Fruit fly (Drosophila melanogaster) whole organism, adult: ENCODE measurements around the gene CG32708.

Source experiments
- CG11617 ChIP-seq: fragments of 200-800 bp; sonication (Bioruptor generic); optimal IDR thresholded peaks from 2 replicates; lab custom pipeline; 2017; ENCODE audit warnings: mild to moderate bottlenecking, missing biosample characterization, missing genetic modification reagents, missing genetic modification characterization
- CG12768 ChIP-seq: fragments of 200-800 bp; sonication (Bioruptor generic); optimal IDR thresholded peaks from 2 replicates; lab custom pipeline; 2017; ENCODE audit warnings: missing biosample characterization, missing genetic modification characterization, mild to moderate bottlenecking, moderate library complexity, missing genetic modification reagents
- CG14711 ChIP-seq: fragments of 200-800 bp; sonication (Bioruptor generic); optimal IDR thresholded peaks from 2 replicates; lab custom pipeline; 2018; ENCODE audit warnings: missing biosample characterization, mild to moderate bottlenecking, missing genetic modification characterization, moderate library complexity
- CG1620 ChIP-seq: fragments of 200-800 bp; sonication (Bioruptor generic); optimal IDR thresholded peaks from 2 replicates; lab custom pipeline; 2016; ENCODE audit warnings: missing biosample characterization, missing genetic modification characterization
- CG33017 ChIP-seq: fragments of 200-800 bp; sonication (Bioruptor generic); optimal IDR thresholded peaks from 2 replicates; lab custom pipeline; 2018; ENCODE audit warnings: missing biosample characterization, mild to moderate bottlenecking, missing genetic modification characterization, moderate library complexity
- CG5204 ChIP-seq: fragments of 200-800 bp; sonication (Bioruptor generic); optimal IDR thresholded peaks from 2 replicates; lab custom pipeline; 2016; ENCODE audit warnings: missing biosample characterization, missing genetic modification characterization
- CG7045 ChIP-seq: fragments of 200-800 bp; sonication (Bioruptor generic); optimal IDR thresholded peaks from 2 replicates; lab custom pipeline; 2017; ENCODE audit warnings: missing biosample characterization, mild to moderate bottlenecking, missing genetic modification characterization
- CG7101 ChIP-seq: fragments of 200-800 bp; sonication (Bioruptor generic); optimal IDR thresholded peaks from 2 replicates; lab custom pipeline; 2018; ENCODE audit warnings: missing biosample characterization, mild to moderate bottlenecking, missing genetic modification characterization, moderate library complexity
- Clk ChIP-seq: fragments of 200-800 bp; sonication (Bioruptor generic); optimal IDR thresholded peaks from 2 replicates; lab custom pipeline; 2017; ENCODE audit warnings: missing biosample characterization, missing genetic modification characterization
- Crg-1 ChIP-seq: fragments of 200-800 bp; sonication (Bioruptor generic); optimal IDR thresholded peaks from 2 replicates; lab custom pipeline; 2016; ENCODE audit warnings: missing biosample characterization, missing genetic modification characterization
- Hr96 ChIP-seq: fragments of 200-800 bp; sonication (Bioruptor generic); optimal IDR thresholded peaks from 2 replicates; lab custom pipeline; 2016; ENCODE audit warnings: missing biosample characterization, missing genetic modification characterization
- Mnt ChIP-seq: fragments of 200-800 bp; sonication (Bioruptor generic); optimal IDR thresholded peaks from 2 replicates; lab custom pipeline; 2016; ENCODE audit warnings: missing biosample characterization, mild to moderate bottlenecking, missing genetic modification characterization
- bab1 ChIP-seq: fragments of 200-800 bp; sonication (Bioruptor generic); optimal IDR thresholded peaks from 3 replicates; lab custom pipeline; 2019; ENCODE audit warnings: missing biosample characterization, mild to moderate bottlenecking, missing genetic modification characterization, moderate library complexity
- cic ChIP-seq: fragments of 200-800 bp; sonication (Bioruptor generic); optimal IDR thresholded peaks from 2 replicates; lab custom pipeline; 2017; ENCODE audit warnings: missing biosample characterization, mild to moderate bottlenecking, missing genetic modification characterization, moderate library complexity
- cnc ChIP-seq, 2 experiments: fragments of >200 bp; optimal IDR thresholded peaks; 2 replicates each; lab custom pipeline; 2017
- kay ChIP-seq: fragments of 200-800 bp; sonication (Bioruptor generic); peaks from one replicate; lab custom pipeline; 2016; ENCODE audit warnings: missing biosample characterization, missing genetic modification characterization, borderline replicate concordance
- ovo ChIP-seq: fragments of 200-800 bp; sonication (Bioruptor generic); optimal IDR thresholded peaks from 2 replicates; lab custom pipeline; 2016; ENCODE audit warnings: missing biosample characterization, missing genetic modification characterization
- pad ChIP-seq: fragments of 200-800 bp; sonication (Bioruptor generic); optimal IDR thresholded peaks from 3 replicates; lab custom pipeline; 2017; ENCODE audit warnings: missing biosample characterization, missing genetic modification characterization, mild to moderate bottlenecking, moderate library complexity, missing genetic modification reagents
- tj ChIP-seq: fragments of 200-800 bp; sonication (Bioruptor generic); optimal IDR thresholded peaks from 3 replicates; lab custom pipeline; 2017; ENCODE audit warnings: missing biosample characterization, mild to moderate bottlenecking, missing genetic modification characterization, moderate library complexity
- toe ChIP-seq: fragments of 200-800 bp; sonication (Bioruptor generic); optimal IDR thresholded peaks from 2 replicates; lab custom pipeline; 2016; ENCODE audit warnings: missing biosample characterization, missing genetic modification characterization

Gene CG32708

dm6 chrX:9048941-9049340, 36.8 kb upstream of the CG32708 start:
- TF ChIP-seq pad (GFP tag; lab: Kevin White, UChicago) (peak; percentile 47), CG7045 (GFP tag; lab: Kevin White, UChicago) (no peak)

DNA sequence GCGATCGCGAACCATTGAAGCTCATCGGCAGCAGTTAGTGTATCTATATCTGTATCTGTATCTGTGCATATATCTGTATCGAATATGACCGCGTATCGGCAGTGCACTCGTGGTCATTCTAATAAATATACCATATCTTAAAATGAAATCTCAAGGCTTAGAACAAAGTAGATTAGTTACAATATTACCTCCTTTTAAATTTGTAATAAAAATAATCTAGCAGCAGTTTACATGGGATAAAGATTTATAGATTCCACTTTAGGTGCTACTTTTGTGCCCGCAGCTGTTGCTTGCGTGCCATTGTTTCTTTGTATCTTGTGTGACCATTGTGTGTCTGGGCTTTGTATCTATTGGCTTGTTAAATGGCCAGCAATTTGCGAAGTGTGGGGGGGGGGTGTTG, 25.7 kb upstream of the CG32708 start:
- peak; percentile 7 for TF ChIP-seq CG11617 (GFP tag; lab: Kevin White, UChicago)
- peak; percentile 63 for TF ChIP-seq CG14711 (tag; lab: Kevin White, UChicago)
- no peak for TF ChIP-seq Crg-1
- peak; percentile 73 for TF ChIP-seq CG7101
- TF ChIP-seq CG5204 (GFP tag; lab: Kevin White, UChicago) = peak; percentile 46
- peak; percentile 26 for TF ChIP-seq pad (GFP tag; lab: Kevin White, UChicago)
- TF ChIP-seq CG33017 (tag; lab: Kevin White, UChicago) = peak; percentile 44
- TF ChIP-seq ovo (GFP tag; lab: Kevin White, UChicago) = no peak
- TF ChIP-seq Clk = no peak
- peak; percentile 39 for TF ChIP-seq CG7045 (GFP tag; lab: Kevin White, UChicago)
- peak; percentile 14 for TF ChIP-seq tj

- TF ChIP-seq pad (GFP tag; lab: Kevin White, UChicago) (peak; percentile 39), bab1 (peak; percentile 6), tj (peak; percentile 45), CG33017 (tag; lab: Kevin White, UChicago) (peak; percentile 40), CG12768 (peak; percentile 9), Mnt (GFP tag; lab: Kevin White, UChicago) (peak; percentile 35), CG5204 (GFP tag; lab: Kevin White, UChicago) (peak; percentile 47), CG1620 (peak; percentile 7), kay (GFP tag; lab: Kevin White, UChicago) (peak; percentile 82), cnc (optimal IDR thresholded peaks at IDR 0.05; lab: Kevin White, UChicago) (no peak), Crg-1 (no peak), cic (peak; percentile 49), Hr96 (GFP tag; lab: Kevin White, UChicago) (peak; percentile 44), CG14711 (tag; lab: Kevin White, UChicago) (no peak), Clk (no peak), ovo (GFP tag; lab: Kevin White, UChicago) (peak; percentile 4), CG11617 (GFP tag; lab: Kevin White, UChicago) (peak; percentile 56), CG7101 (peak; percentile 53)
Observed at dm6 chrX:9061299-9061698, 24.4 kb upstream of the CG32708 start.

- TF ChIP-seq CG14711 (tag; lab: Kevin White, UChicago) = no peak
- no peak for TF ChIP-seq CG12768
- TF ChIP-seq toe (GFP tag; lab: Kevin White, UChicago) = no peak
- TF ChIP-seq bab1 = peak; percentile 2
- peak; percentile 14 for TF ChIP-seq CG7101
- TF ChIP-seq kay (GFP tag; lab: Kevin White, UChicago) = no peak
- TF ChIP-seq cic = no peak
- no peak for TF ChIP-seq CG11617 (GFP tag; lab: Kevin White, UChicago)
- TF ChIP-seq Hr96 (GFP tag; lab: Kevin White, UChicago) = no peak
- TF ChIP-seq CG5204 (GFP tag; lab: Kevin White, UChicago) = no peak
- TF ChIP-seq Crg-1 = no peak
- no peak for TF ChIP-seq CG33017 (tag; lab: Kevin White, UChicago)
- TF ChIP-seq Mnt (GFP tag; lab: Kevin White, UChicago) = no peak
Observed at dm6 chrX:9062665-9063064, 23.1 kb upstream of the CG32708 start.

dm6 chrX:9063425-9063824, 22.3 kb upstream of the CG32708 start:
- TF ChIP-seq Crg-1 (no peak), CG5204 (GFP tag; lab: Kevin White, UChicago) (no peak), CG1620 (no peak), CG33017 (tag; lab: Kevin White, UChicago) (no peak), pad (GFP tag; lab: Kevin White, UChicago) (no peak), CG11617 (GFP tag; lab: Kevin White, UChicago) (no peak), cnc (optimal IDR thresholded peaks at IDR 0.05; lab: Kevin White, UChicago) (no peak), toe (GFP tag; lab: Kevin White, UChicago) (no peak), Clk (no peak), kay (GFP tag; lab: Kevin White, UChicago) (no peak), cic (no peak), bab1 (no peak), CG12768 (no peak), CG14711 (tag; lab: Kevin White, UChicago) (no peak), CG7101 (no peak)

DNA sequence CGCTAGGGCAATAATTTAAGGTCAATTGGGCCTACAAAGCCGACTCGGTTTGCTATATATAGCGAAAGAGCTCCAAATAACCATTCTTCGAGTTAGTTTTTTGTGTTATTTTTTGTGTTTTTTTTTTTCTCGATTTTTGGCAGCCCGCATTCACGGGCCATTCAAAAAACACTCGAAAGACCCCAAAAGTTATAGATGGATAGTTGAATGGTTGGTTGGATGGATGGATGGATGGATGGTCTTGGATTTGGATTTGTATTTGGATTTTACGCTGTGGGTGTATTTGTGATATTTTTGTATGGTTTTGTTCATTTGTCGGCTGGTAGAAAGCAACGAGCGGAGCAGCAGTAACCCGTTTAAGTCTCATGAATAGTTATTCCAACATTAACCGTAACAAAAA, 21.7 kb upstream of the CG32708 start:
- TF ChIP-seq Mnt (GFP tag; lab: Kevin White, UChicago) = no peak
- TF ChIP-seq Hr96 (GFP tag; lab: Kevin White, UChicago) = no peak
- no peak for TF ChIP-seq CG33017 (tag; lab: Kevin White, UChicago)
- TF ChIP-seq bab1 = no peak
- TF ChIP-seq CG7101 = no peak
- no peak for TF ChIP-seq CG11617 (GFP tag; lab: Kevin White, UChicago)
- no peak for TF ChIP-seq tj
- no peak for TF ChIP-seq CG12768
- no peak for TF ChIP-seq ovo (GFP tag; lab: Kevin White, UChicago)
- TF ChIP-seq CG5204 (GFP tag; lab: Kevin White, UChicago) = no peak
- no peak for TF ChIP-seq CG14711 (tag; lab: Kevin White, UChicago)
- no peak for TF ChIP-seq pad (GFP tag; lab: Kevin White, UChicago)
- no peak for TF ChIP-seq toe (GFP tag; lab: Kevin White, UChicago)
- no peak for TF ChIP-seq cic
- TF ChIP-seq cnc (optimal IDR thresholded peaks at IDR 0.05; lab: Kevin White, UChicago) = no peak
- no peak for TF ChIP-seq CG1620
- TF ChIP-seq CG7045 (GFP tag; lab: Kevin White, UChicago) = no peak
- TF ChIP-seq kay (GFP tag; lab: Kevin White, UChicago) = no peak
